Worm (Caenorhabditis elegans) whole organism, L1 larva: ENCODE results near the gene nhr-46.

Experiments used
- C16A3.4 ChIP-seq: fragments of 150-350 bp; optimal IDR thresholded peaks from 2 replicates; lab custom pipeline; 2014; ENCODE audit warnings: missing biosample characterization, missing genetic modification characterization
- blmp-1 ChIP-seq: fragments of 150-350 bp; optimal IDR thresholded peaks from 2 replicates; lab custom pipeline; 2014; ENCODE audit warnings: missing biosample characterization, missing genetic modification characterization
- efl-1 ChIP-seq, 4 experiments: fragments of 150-350 bp; optimal IDR thresholded peaks in 3 of 4; peaks in 1 of 4; 1 replicate in 1 of 4; 2 replicates in 3 of 4; lab custom pipeline; 2014; ENCODE audit warnings: missing biosample characterization in 2 of 4, missing genetic modification characterization in 2 of 4, missing genetic modification reagents in 2 of 4
- elt-3 ChIP-seq, 6 experiments: fragments of 150-350 bp in 1 of 6; sonication (generic microtip); optimal IDR thresholded peaks; 2 replicates each; lab custom pipeline; 2017 to 2018; ENCODE audit warnings: missing biosample characterization in 6 of 6, missing genetic modification characterization in 6 of 6, inconsistent platforms in 1 of 6
- lir-3 ChIP-seq: sonication (generic microtip); optimal IDR thresholded peaks from 2 replicates; lab custom pipeline; 2016; ENCODE audit warnings: mild to moderate bottlenecking, missing genetic modification characterization, moderate library complexity, missing compliant biosample characterization; ENCODE audit not compliant: poor library complexity
- mep-1 ChIP-seq: fragments of 150-350 bp; optimal IDR thresholded peaks from 2 replicates; lab custom pipeline; 2014; ENCODE audit warnings: missing biosample characterization, missing genetic modification characterization
- nhr-237 ChIP-seq: fragments of 150-350 bp; optimal IDR thresholded peaks from 2 replicates; lab custom pipeline; 2014; ENCODE audit warnings: missing biosample characterization, missing genetic modification characterization
- nhr-76 ChIP-seq: sonication (generic microtip); optimal IDR thresholded peaks from 2 replicates; lab custom pipeline; 2017; ENCODE audit warnings: missing biosample characterization, missing genetic modification characterization
- pag-3 ChIP-seq: sonication (generic microtip); optimal IDR thresholded peaks from 2 replicates; lab custom pipeline; 2017; ENCODE audit warnings: missing genetic modification characterization, mild to moderate bottlenecking, missing compliant biosample characterization, antibody characterized with exemption, borderline replicate concordance; ENCODE audit not compliant: insufficient read depth
- pqm-1 ChIP-seq: sonication (generic microtip); optimal IDR thresholded peaks from 3 replicates; lab custom pipeline; 2017; ENCODE audit warnings: missing biosample characterization, missing genetic modification characterization
- snpc-4 ChIP-seq: fragments of 150-350 bp; optimal IDR thresholded peaks from 2 replicates; lab custom pipeline; 2014; ENCODE audit warnings: missing biosample characterization, missing genetic modification characterization
- sptf-1 ChIP-seq: fragments of 150-350 bp; optimal IDR thresholded peaks from 2 replicates; lab custom pipeline; 2014; ENCODE audit warnings: missing biosample characterization, missing genetic modification characterization
- unc-62 ChIP-seq: fragments of 150-350 bp; optimal IDR thresholded peaks from 2 replicates; lab custom pipeline; 2014; ENCODE audit warnings: missing biosample characterization, missing genetic modification reagents, missing genetic modification characterization

DNA sequence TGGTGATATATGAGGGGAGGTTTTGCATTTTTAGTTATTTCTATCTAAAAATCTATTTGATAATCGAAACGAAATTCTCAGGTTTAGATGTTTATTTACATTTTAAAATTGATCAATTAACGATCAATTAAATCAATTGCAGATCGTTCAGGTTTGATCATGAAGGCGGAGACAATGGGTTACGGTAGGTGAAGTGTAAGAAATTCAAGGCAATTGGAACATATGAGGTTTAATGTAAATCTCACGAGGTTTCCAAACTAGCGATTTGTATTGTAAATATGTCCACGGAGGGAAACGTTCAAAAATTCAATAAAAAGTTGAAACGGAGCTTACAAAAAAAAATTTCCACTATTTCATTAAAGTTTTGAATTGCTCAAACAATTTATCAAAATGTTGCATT lies 21.9 kb upstream of the nhr-46 start:
- TF ChIP-seq nhr-237 (tag; lab: Kevin White, UChicago) (no peak), blmp-1 (tag; lab: Kevin White, UChicago) (no peak), lir-3 (tag; lab: Kevin White, UChicago) (no peak), mep-1 (no peak), snpc-4 (no peak), elt-3 (tag; optimal IDR thresholded peaks at IDR 0.05; lab: Kevin White, UChicago) (no peak), sptf-1 (no peak), C16A3.4 (tag; lab: Kevin White, UChicago) (no peak), efl-1 (optimal IDR thresholded peaks at IDR 0.05; lab: Kevin White, UChicago) (no peak), efl-1 (GFP tag; optimal IDR thresholded peaks at IDR 0.05 in 1 of 2; lab: Kevin White, UChicago) (no peak), nhr-76 (no peak), unc-62 (no peak), pqm-1 (tag; lab: Kevin White, UChicago) (no peak), pag-3 (tag; lab: Kevin White, UChicago) (no peak)
